Worm (Caenorhabditis elegans): ENCODE data around the gene Y52E8A.1.

Y52E8A.1 gene

ce11 chrII:4299227-4299703 lies 22.6 kb upstream of the Y52E8A.1 start, which contains the start of gene sco-1 (continued):
- TF ChIP-seq tbx-2 (tag; optimal IDR thresholded peaks at IDR 0.05): peak; percentile 78
- no peak for TF ChIP-seq unc-62 (GFP tag; optimal IDR thresholded peaks at IDR 0.05)
- TF ChIP-seq zag-1 (tag; optimal IDR thresholded peaks at IDR 0.05): no peak
- TF ChIP-seq fkh-2 (tag; optimal IDR thresholded peaks at IDR 0.05): peak; percentile 8
- peak; percentile 52 for TF ChIP-seq aly-2 (tag; optimal IDR thresholded peaks at IDR 0.05)
- TF ChIP-seq lsy-12 (tag; optimal IDR thresholded peaks at IDR 0.05): peak; percentile 92
- peak; percentile 56 for TF ChIP-seq ceh-16 (tag; optimal IDR thresholded peaks at IDR 0.05)
- TF ChIP-seq ceh-28 (tag; optimal IDR thresholded peaks at IDR 0.05): peak; percentile 87

ce11 chrII:4301307-4301706 lies 20.6 kb upstream of the Y52E8A.1 start, which contains the start of gene gtf-2F1:
Gene gtf-2F1 (plus strand): TSS chrII:4301607.
- TF ChIP-seq ZK546.5 (tag; optimal IDR thresholded peaks at IDR 0.05): no peak
- no peak for TF ChIP-seq nhr-43 (tag; optimal IDR thresholded peaks at IDR 0.05; ENCODE audit: poor library complexity, severe bottlenecking)
- no peak for TF ChIP-seq pqm-1 (tag; optimal IDR thresholded peaks at IDR 0.05)
- no peak for TF ChIP-seq nhr-76 (tag; optimal IDR thresholded peaks at IDR 0.05)
- TF ChIP-seq aly-2 (tag; optimal IDR thresholded peaks at IDR 0.05): no peak

DNA sequence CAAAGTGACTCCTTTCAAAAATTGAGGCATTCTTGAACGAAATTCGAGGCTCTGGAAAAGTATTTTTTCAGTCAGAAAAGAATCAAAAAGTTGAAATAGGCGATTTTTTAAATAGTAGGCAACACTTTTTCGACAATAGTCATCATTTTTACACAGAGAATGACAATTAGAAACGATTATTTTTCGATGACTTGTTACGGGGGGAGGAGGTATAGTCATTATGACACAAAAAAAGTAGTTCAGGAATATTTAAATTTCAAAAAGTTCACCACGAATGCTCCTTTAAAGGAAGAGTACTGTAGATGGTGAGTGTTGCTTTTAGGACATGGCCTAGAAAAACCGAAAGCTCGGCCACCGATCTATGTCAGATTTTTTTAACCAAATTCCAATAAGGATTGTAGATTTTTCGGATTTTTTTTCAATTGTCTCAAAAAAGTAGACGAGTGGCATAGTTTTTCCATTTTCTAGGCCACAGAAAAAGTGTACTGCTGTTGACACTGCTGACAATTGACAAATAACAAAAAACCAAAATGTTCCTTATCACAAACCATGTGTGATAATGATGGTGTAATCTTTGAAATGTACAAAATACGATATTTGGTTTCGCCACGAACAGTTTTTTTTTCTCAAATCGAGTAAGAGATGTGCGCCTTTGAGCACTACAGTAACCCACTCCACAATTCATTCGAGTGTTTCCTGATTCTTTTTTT lies 14.8 kb upstream of the Y52E8A.1 start, which contains the start of gene Y52E8A.3:
TSS of gene Y52E8A.3 (minus strand) at position 51 of the 710 bp plus-strand sequence.
- TF ChIP-seq nhr-23 (tag; optimal IDR thresholded peaks at IDR 0.05): no peak
- TF ChIP-seq ceh-28 (tag; optimal IDR thresholded peaks at IDR 0.05): no peak
- TF ChIP-seq nhr-43 (tag; optimal IDR thresholded peaks at IDR 0.05; ENCODE audit: poor library complexity, severe bottlenecking): no peak
- TF ChIP-seq nhr-25 (tag; optimal IDR thresholded peaks at IDR 0.05): no peak
- no peak for TF ChIP-seq egl-5 (tag; optimal IDR thresholded peaks at IDR 0.05)
- no peak for TF ChIP-seq nhr-237 (tag; optimal IDR thresholded peaks at IDR 0.05)
- no peak for TF ChIP-seq lsy-12 (tag; optimal IDR thresholded peaks at IDR 0.05)
- no peak for TF ChIP-seq mml-1 (tag; optimal IDR thresholded peaks at IDR 0.05)
- no peak for TF ChIP-seq nhr-12 (tag; optimal IDR thresholded peaks at IDR 0.05)
- TF ChIP-seq ceh-16 (tag; optimal IDR thresholded peaks at IDR 0.05): no peak

DNA sequence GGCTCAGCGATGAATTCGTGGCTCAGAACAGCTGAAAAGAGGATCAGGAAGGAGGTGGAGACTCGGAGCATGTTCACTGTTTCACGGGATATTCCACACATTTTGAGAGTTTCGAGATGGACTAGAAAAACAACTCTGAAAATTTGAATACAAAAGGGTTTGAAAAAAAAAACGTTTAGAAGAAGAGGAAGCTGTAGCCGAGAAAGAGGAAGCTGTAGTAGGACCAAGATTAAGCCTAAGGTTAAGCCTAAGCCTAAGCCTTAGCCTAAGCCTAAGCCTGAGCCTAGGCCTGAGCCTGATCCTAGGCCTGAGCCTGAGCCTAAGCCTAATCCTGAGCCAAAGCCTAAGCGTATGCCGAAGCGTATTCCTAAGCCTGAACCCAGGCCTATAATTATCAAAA lies 9.8 kb upstream of the Y52E8A.1 start, which contains the start of gene plep-1:
TSS of gene plep-1 (minus strand) at position 101 of the 400 bp plus-strand sequence.
- TF ChIP-seq elt-1 (tag; optimal IDR thresholded peaks at IDR 0.05) (no peak), R02D3.7 (tag; optimal IDR thresholded peaks at IDR 0.05) (no peak), nhr-12 (tag; optimal IDR thresholded peaks at IDR 0.05) (no peak), pha-4 (tag; optimal IDR thresholded peaks at IDR 0.05) (no peak), nhr-76 (tag; optimal IDR thresholded peaks at IDR 0.05) (no peak), mml-1 (tag; optimal IDR thresholded peaks at IDR 0.05) (no peak), ceh-9 (tag; optimal IDR thresholded peaks at IDR 0.05) (no peak), nfya-1 (tag; optimal IDR thresholded peaks at IDR 0.05; ENCODE audit: insufficient read depth) (no peak), pqm-1 (tag; optimal IDR thresholded peaks at IDR 0.05) (no peak), egl-27 (tag; optimal IDR thresholded peaks at IDR 0.05) (no peak), unc-39 (tag; optimal IDR thresholded peaks at IDR 0.05) (no peak), zag-1 (tag; optimal IDR thresholded peaks at IDR 0.05) (no peak), lin-39 (tag; optimal IDR thresholded peaks at IDR 0.05) (no peak), ceh-82 (tag; optimal IDR thresholded peaks at IDR 0.05) (no peak), hmg-11 (tag; optimal IDR thresholded peaks at IDR 0.05) (no peak), ceh-16 (tag; optimal IDR thresholded peaks at IDR 0.05) (no peak), nhr-25 (tag; optimal IDR thresholded peaks at IDR 0.05) (no peak), nhr-23 (tag; optimal IDR thresholded peaks at IDR 0.05) (no peak), lin-15B (tag; optimal IDR thresholded peaks at IDR 0.05) (no peak), nhr-43 (tag; optimal IDR thresholded peaks at IDR 0.05; ENCODE audit: poor library complexity, severe bottlenecking) (no peak)

- TF ChIP-seq nhr-12 (tag; optimal IDR thresholded peaks at IDR 0.05): no peak
- no peak for TF ChIP-seq hmg-11 (tag; optimal IDR thresholded peaks at IDR 0.05)
- TF ChIP-seq unc-39 (tag; optimal IDR thresholded peaks at IDR 0.05): no peak
- TF ChIP-seq nhr-67 (tag; optimal IDR thresholded peaks at IDR 0.05): no peak
- no peak for TF ChIP-seq ceh-16 (tag; optimal IDR thresholded peaks at IDR 0.05)
- no peak for TF ChIP-seq snpc-4 (tag; optimal IDR thresholded peaks at IDR 0.05)
- TF ChIP-seq ceh-28 (tag; optimal IDR thresholded peaks at IDR 0.05): no peak
- TF ChIP-seq ama-1 (optimal IDR thresholded peaks at IDR 0.05): no peak
These were observed 5.9 kb upstream of the Y52E8A.1 start, which contains the start of gene srw-40 for ce11 chrII:4316011-4316410. Gene srw-40 (minus strand): TSS chrII:4316111.

Measured in whole organism, L3 larva.